Worm (Caenorhabditis elegans): Measurements from ENCODE around the gene E04D5.4.

Gene E04D5.4

DNA sequence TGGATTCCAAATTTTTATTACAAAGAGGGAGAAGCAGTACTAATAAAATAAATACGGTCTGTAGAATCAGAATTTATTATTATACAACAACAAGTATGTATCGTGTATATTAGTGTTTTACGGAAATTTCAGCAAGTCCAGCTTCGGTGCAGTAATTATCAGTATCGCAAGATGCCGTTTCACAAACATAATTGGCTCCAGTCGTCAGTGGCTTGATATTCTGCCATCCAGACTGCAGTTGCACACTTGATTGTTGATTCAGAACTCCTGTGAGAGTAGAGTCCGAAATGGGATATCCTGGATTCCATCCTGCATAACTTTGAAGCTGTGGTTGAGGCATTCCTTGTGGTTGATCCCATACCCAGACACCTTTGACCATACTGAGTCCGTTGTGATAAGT, 40.0 kb downstream of the E04D5.4 start:
- no peak for TF ChIP-seq unc-62 (GFP tag; optimal IDR thresholded peaks at IDR 0.05)

DNA sequence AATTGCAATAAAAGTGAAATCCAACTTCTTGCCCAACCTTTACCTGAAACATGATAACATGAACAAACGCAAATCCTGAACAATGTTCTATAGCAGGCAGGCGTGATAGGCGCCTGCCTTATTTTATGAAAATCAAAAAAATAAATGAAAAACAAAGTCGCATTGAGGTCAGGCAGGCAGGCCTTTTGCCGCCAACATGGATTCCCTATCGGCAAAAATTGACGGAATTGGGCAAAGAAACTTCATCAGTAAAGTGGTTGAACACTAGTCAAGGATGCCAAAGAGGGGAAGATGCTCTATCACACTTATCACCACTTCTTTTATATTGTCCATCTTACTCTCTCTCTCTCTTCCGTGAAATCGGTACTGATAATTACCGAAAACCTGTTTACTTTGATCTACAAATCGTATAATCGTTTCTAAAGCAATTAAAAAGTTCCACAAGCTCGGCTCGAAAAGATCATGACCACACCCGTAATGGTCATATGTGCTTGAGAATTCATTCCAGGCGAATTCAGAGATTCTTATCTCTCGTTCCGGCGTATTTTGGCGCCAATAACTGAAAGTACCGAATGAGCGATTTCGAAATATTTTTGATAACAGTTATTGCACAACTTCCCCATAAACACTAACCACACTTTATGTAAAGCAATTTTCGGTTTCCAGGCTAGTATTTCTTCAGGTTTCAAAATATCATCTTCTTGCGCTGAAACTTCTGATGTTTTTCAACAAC, 41.9 kb downstream of the E04D5.4 start, which contains the start of the genes clec-60 and ZK666.11:
TSS of gene clec-60 (minus strand) at position 51 of the 733 bp plus-strand sequence.
TSS of gene ZK666.11 (plus strand) at position 699 of the 733 bp plus-strand sequence.
- no peak for TF ChIP-seq unc-62 (GFP tag; optimal IDR thresholded peaks at IDR 0.05)

DNA sequence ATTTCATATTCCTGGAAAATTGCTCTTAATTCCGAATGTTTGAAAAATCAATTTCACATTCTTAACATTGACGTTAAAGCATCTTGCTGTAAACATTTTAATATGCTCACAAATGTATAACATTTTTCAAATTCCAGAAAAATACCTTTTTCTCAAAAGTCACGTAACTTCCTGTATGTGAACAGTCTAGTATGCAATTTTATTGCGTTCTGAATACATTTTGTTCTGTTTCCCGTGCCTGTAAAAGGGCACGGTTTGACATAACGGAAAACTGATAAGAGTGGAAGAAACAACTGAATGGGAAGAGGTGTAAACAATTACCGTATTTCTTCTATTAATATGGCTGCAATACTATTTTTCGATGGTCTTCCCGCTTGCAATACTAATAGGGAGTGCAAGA, 42.8 kb downstream of the E04D5.4 start:
- no peak for TF ChIP-seq unc-62 (GFP tag; optimal IDR thresholded peaks at IDR 0.05)

DNA sequence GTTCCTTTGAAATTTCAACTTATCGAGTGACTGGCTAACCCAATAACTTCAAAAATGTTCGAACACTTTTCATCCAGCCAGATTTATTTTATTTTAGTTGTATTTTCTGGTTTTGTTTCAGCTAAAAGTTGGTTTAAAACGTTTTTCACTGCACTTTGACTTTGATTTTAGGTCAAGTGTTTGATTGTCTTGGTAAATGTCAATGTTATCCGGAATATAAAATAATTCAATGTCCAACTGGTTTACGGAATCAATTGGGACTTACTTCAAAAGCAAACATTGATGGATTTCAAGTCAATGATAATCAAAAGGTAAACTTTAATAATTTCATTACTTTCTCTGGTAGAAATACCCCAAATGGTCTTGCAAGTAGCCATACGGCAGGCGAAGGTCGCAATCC, 43.8 kb downstream of the E04D5.4 start:
- no peak for TF ChIP-seq unc-62 (GFP tag; optimal IDR thresholded peaks at IDR 0.05)

DNA sequence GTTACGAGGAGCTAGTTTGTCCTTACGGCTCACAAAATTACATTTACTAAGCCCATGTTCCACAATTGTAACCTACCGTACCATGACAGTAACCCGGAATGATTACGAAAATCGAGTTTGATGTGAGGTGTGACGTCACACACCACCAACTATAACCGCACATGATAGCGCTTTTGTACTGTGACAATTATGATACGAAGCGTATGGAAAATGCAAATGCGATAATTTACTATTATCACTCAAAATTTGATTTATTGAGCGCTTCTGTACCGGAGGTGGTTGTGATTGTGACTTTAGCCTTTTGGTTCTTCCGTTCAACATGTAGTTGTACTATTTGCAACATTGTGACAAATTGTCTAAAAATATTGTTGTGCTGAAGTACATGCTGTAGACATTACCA, 45.6 kb downstream of the E04D5.4 start:
- no peak for TF ChIP-seq unc-62 (GFP tag; optimal IDR thresholded peaks at IDR 0.05)

DNA sequence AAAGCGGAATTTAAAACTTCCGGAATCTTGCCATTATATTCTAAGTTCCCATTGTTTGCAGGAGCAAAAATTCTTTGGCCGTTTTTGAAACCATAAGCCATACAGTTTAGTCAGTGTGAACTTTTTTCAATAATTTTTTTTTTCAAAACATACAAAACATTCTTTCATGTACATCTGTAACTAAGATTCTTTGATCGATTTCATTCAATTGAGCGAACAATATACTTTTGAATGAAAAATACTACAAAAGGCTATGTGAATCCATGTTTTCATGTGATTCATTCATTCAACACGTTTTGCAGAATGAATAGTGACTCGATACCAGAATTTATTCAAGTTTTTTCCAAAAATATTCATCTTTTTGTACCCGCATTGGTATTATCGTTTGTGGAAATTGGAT, 46.7 kb downstream of the E04D5.4 start, which contains the start of gene ZK666.15:
TSS of gene ZK666.15 (plus strand) at position 301 of the 400 bp plus-strand sequence.
- TF ChIP-seq unc-62 (GFP tag; optimal IDR thresholded peaks at IDR 0.05), result no peak

DNA sequence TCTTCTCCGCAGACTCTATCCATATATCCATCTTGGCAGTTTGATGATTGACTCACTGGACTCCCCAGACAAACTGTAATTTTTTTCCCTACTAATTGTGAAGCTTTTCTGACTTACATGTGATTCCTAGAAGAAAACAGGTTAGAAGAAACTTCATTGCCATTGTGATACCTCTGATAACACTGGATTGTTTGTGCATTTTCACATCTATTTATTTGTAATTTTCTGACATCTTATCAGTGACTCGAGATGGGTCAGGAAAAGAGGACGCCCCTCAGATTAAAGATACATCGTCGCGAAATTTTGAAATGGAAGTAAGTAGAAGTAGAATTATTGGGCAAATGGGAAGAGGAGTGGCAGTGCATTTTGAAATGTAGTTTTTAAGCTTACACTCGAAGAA, 50.3 kb downstream of the E04D5.4 start, which contains the start of gene clec-61:
TSS of gene clec-61 (minus strand) at position 209 of the 400 bp plus-strand sequence.
- no peak for TF ChIP-seq unc-62 (GFP tag; optimal IDR thresholded peaks at IDR 0.05)
